Worm (Caenorhabditis elegans) whole organism, L2 larva: ENCODE results near the gene clec-174.
A peak's percentile ranks its signal among the peaks of the same experiment; 100 is the strongest.

Experiments
- C34F6.9 ChIP-seq: fragments of 150-350 bp; optimal IDR thresholded peaks from 2 replicates; lab custom pipeline; 2014; ENCODE audit warnings: missing biosample characterization, missing genetic modification characterization
- F13H6.1 ChIP-seq: sonication (generic microtip); optimal IDR thresholded peaks from 2 replicates; lab custom pipeline; 2016; ENCODE audit warnings: missing genetic modification characterization, missing compliant biosample characterization
- R02D3.7 ChIP-seq: fragments of 150-350 bp; optimal IDR thresholded peaks from 2 replicates; lab custom pipeline; 2014; ENCODE audit warnings: missing biosample characterization, missing genetic modification characterization
- Y55F3AM.14 ChIP-seq: fragments of 200-800 bp; sonication (Bioruptor generic); optimal IDR thresholded peaks from 2 replicates; lab custom pipeline; 2018; ENCODE audit warnings: mild to moderate bottlenecking, missing genetic modification characterization, missing compliant biosample characterization
- ZK546.5 ChIP-seq: sonication (generic microtip); optimal IDR thresholded peaks from 2 replicates; lab custom pipeline; 2017; ENCODE audit warnings: missing biosample characterization, missing genetic modification characterization
- alr-1 ChIP-seq: fragments of 150-350 bp; optimal IDR thresholded peaks from 2 replicates; lab custom pipeline; 2014; ENCODE audit warnings: missing biosample characterization, missing genetic modification characterization
- aly-2 ChIP-seq: fragments of 150-350 bp; optimal IDR thresholded peaks from 2 replicates; lab custom pipeline; 2014; ENCODE audit warnings: missing biosample characterization, missing genetic modification characterization
- ama-1 ChIP-seq: fragments of 150-350 bp; optimal IDR thresholded peaks from 2 replicates; lab custom pipeline; 2018; ENCODE audit warnings: inconsistent platforms
- blmp-1 ChIP-seq: sonication (generic microtip); optimal IDR thresholded peaks from 2 replicates; lab custom pipeline; 2017; ENCODE audit warnings: missing genetic modification characterization, mild to moderate bottlenecking, missing compliant biosample characterization, antibody characterized with exemption, moderate library complexity; ENCODE audit not compliant: insufficient read depth
- ceh-16 ChIP-seq: fragments of 150-350 bp; optimal IDR thresholded peaks from 2 replicates; lab custom pipeline; 2014; ENCODE audit warnings: missing biosample characterization, missing genetic modification characterization
- ceh-82 ChIP-seq: fragments of 150-350 bp; optimal IDR thresholded peaks from 2 replicates; lab custom pipeline; 2014; ENCODE audit warnings: missing biosample characterization, missing genetic modification characterization
- crh-2 ChIP-seq: sonication (generic microtip); optimal IDR thresholded peaks from 2 replicates; lab custom pipeline; 2017; ENCODE audit warnings: missing biosample characterization, missing genetic modification characterization
- dmd-4 ChIP-seq: sonication (generic microtip); optimal IDR thresholded peaks from 2 replicates; lab custom pipeline; 2017; ENCODE audit warnings: missing biosample characterization, missing genetic modification characterization
- egl-27 ChIP-seq: sonication (generic microtip); optimal IDR thresholded peaks from 3 replicates; lab custom pipeline; 2017; ENCODE audit warnings: missing biosample characterization, missing genetic modification reagents, missing genetic modification characterization
- elt-3 ChIP-seq: sonication (generic microtip); optimal IDR thresholded peaks from 2 replicates; lab custom pipeline; 2017; ENCODE audit warnings: missing biosample characterization, missing genetic modification characterization
- fos-1 ChIP-seq: fragments of 150-350 bp; optimal IDR thresholded peaks from 2 replicates; lab custom pipeline; 2014; ENCODE audit warnings: missing biosample characterization, missing genetic modification characterization
- gmeb-1 ChIP-seq: fragments of 150-350 bp; optimal IDR thresholded peaks from 2 replicates; lab custom pipeline; 2014; ENCODE audit warnings: missing biosample characterization, missing genetic modification characterization
- lin-11 ChIP-seq: fragments of 150-350 bp; sonication (generic microtip); optimal IDR thresholded peaks from 2 replicates; lab custom pipeline; 2014; ENCODE audit warnings: missing biosample characterization, missing genetic modification characterization, inconsistent platforms, mixed read lengths
- mab-5 ChIP-seq: fragments of 150-350 bp; optimal IDR thresholded peaks from 2 replicates; lab custom pipeline; 2014; ENCODE audit warnings: missing biosample characterization, missing genetic modification characterization
- nhr-10 ChIP-seq: sonication (generic microtip); optimal IDR thresholded peaks from 2 replicates; lab custom pipeline; 2017; ENCODE audit warnings: missing biosample characterization, missing genetic modification characterization
- nhr-11 ChIP-seq: fragments of 150-350 bp; optimal IDR thresholded peaks from 2 replicates; lab custom pipeline; 2014; ENCODE audit warnings: missing biosample characterization, missing genetic modification characterization
- nhr-129 ChIP-seq: fragments of 150-350 bp; optimal IDR thresholded peaks from 2 replicates; lab custom pipeline; 2014; ENCODE audit warnings: missing biosample characterization, missing genetic modification characterization
- nhr-21 ChIP-seq: fragments of 150-350 bp; optimal IDR thresholded peaks from 2 replicates; lab custom pipeline; 2014; ENCODE audit warnings: missing biosample characterization, missing genetic modification characterization
- nhr-23 ChIP-seq: fragments of 150-350 bp; optimal IDR thresholded peaks from 2 replicates; lab custom pipeline; 2014; ENCODE audit warnings: missing biosample characterization, missing genetic modification reagents, missing genetic modification characterization
- nhr-237 ChIP-seq: fragments of 150-350 bp; optimal IDR thresholded peaks from 2 replicates; lab custom pipeline; 2014; ENCODE audit warnings: missing biosample characterization, missing genetic modification characterization
- nhr-25 ChIP-seq: fragments of 150-350 bp; sonication (generic microtip); optimal IDR thresholded peaks from 3 replicates; lab custom pipeline; 2014; ENCODE audit warnings: missing biosample characterization, missing genetic modification characterization
- nhr-6 ChIP-seq: fragments of 150-350 bp; optimal IDR thresholded peaks from 2 replicates; lab custom pipeline; 2014; ENCODE audit warnings: missing biosample characterization, missing genetic modification characterization
- peb-1 ChIP-seq: fragments of 150-350 bp; optimal IDR thresholded peaks from 2 replicates; lab custom pipeline; 2014; ENCODE audit warnings: missing biosample characterization, missing genetic modification characterization
- sma-9 ChIP-seq, 2 experiments: fragments of 150-350 bp in 1 of 2; sonication (generic microtip) in 1 of 2; optimal IDR thresholded peaks; 2 replicates each; lab custom pipeline; 2014 to 2016; ENCODE audit warnings: missing genetic modification characterization in 2 of 2, mild to moderate bottlenecking in 1 of 2, missing biosample characterization in 1 of 2, missing compliant biosample characterization in 1 of 2, missing genetic modification reagents in 1 of 2, moderate library complexity in 1 of 2
- snpc-4 ChIP-seq: fragments of 150-350 bp; optimal IDR thresholded peaks from 2 replicates; lab custom pipeline; 2014; ENCODE audit warnings: missing biosample characterization, missing genetic modification characterization
- unc-39 ChIP-seq: fragments of 150-350 bp; optimal IDR thresholded peaks from 2 replicates; lab custom pipeline; 2014; ENCODE audit warnings: missing biosample characterization, missing genetic modification characterization
- zag-1 ChIP-seq: fragments of 150-350 bp; optimal IDR thresholded peaks from 2 replicates; lab custom pipeline; 2014; ENCODE audit warnings: missing biosample characterization, missing genetic modification characterization
- ztf-1 ChIP-seq: fragments of 200-800 bp; sonication (Bioruptor generic); conservative IDR thresholded peaks from 2 replicates; pipeline ENCODE4 v1.3.6; 2022; ENCODE audit warnings: missing genetic modification characterization, missing compliant biosample characterization
- ztf-4 ChIP-seq: fragments of 150-350 bp; optimal IDR thresholded peaks from 2 replicates; lab custom pipeline; 2014; ENCODE audit warnings: missing biosample characterization, missing genetic modification characterization

clec-174 gene

ce11 chrIV:3979525-3979924, 38.0 kb upstream of the clec-174 start, which contains the start of gene srh-222:
Gene srh-222, plus strand, starts transcription at chrIV:3979825.
- TF ChIP-seq ama-1 (lab: Kevin White, UChicago) (no peak), gmeb-1 (no peak), sma-9 (GFP tag; optimal IDR thresholded peaks at IDR 0.05; lab: Kevin White, UChicago) (no peak), sma-9 (tag; optimal IDR thresholded peaks at IDR 0.05; lab: Kevin White, UChicago) (no peak), nhr-129 (tag; lab: Kevin White, UChicago) (no peak), dmd-4 (tag; lab: Kevin White, UChicago) (no peak), nhr-23 (tag; lab: Kevin White, UChicago) (no peak), Y55F3AM.14 (GFP tag; lab: Kevin White, UChicago) (no peak), R02D3.7 (tag; lab: Kevin White, UChicago) (no peak), F13H6.1 (tag; lab: Kevin White, UChicago) (no peak), snpc-4 (tag; lab: Kevin White, UChicago) (no peak), alr-1 (tag; lab: Kevin White, UChicago) (no peak), ZK546.5 (no peak), blmp-1 (tag; lab: Kevin White, UChicago) (no peak)

ce11 chrIV:3977965-3978523, 36.5 kb upstream of the clec-174 start, which contains the start of gene srh-220:
Gene srh-220, minus strand, starts transcription at chrIV:3978015.
- TF ChIP-seq nhr-6 (tag; lab: Kevin White, UChicago) (no peak), nhr-10 (no peak), nhr-129 (tag; lab: Kevin White, UChicago) (no peak), unc-39 (no peak), mab-5 (no peak), peb-1 (tag; lab: Kevin White, UChicago) (no peak), elt-3 (tag; lab: Kevin White, UChicago) (no peak), nhr-237 (tag; lab: Kevin White, UChicago) (no peak), lin-11 (tag; lab: Kevin White, UChicago) (no peak), nhr-25 (tag; lab: Kevin White, UChicago) (no peak), aly-2 (tag; lab: Kevin White, UChicago) (no peak), crh-2 (tag; lab: Kevin White, UChicago) (no peak), F13H6.1 (tag; lab: Kevin White, UChicago) (no peak), ceh-16 (no peak), R02D3.7 (tag; lab: Kevin White, UChicago) (no peak), Y55F3AM.14 (GFP tag; lab: Kevin White, UChicago) (no peak), C34F6.9 (tag; lab: Kevin White, UChicago) (no peak), ztf-4 (tag; lab: Kevin White, UChicago) (no peak), ztf-1 (GFP tag; lab: Robert Waterston, UW) (no peak), nhr-11 (tag; lab: Kevin White, UChicago) (no peak)

ce11 chrIV:3973049-3973448, 31.5 kb upstream of the clec-174 start, which contains the start of gene clec-79:
Gene clec-79, plus strand, starts transcription at chrIV:3973349.
- TF ChIP-seq egl-27 (tag; lab: Kevin White, UChicago) (no peak), zag-1 (no peak), ceh-82 (tag; lab: Kevin White, UChicago) (no peak), ztf-1 (GFP tag; lab: Robert Waterston, UW) (no peak), ceh-16 (no peak), nhr-129 (tag; lab: Kevin White, UChicago) (no peak), nhr-237 (tag; lab: Kevin White, UChicago) (no peak), nhr-21 (tag; lab: Kevin White, UChicago) (no peak), nhr-23 (tag; lab: Kevin White, UChicago) (no peak), Y55F3AM.14 (GFP tag; lab: Kevin White, UChicago) (no peak)

ce11 chrIV:3965013-3965412, 23.5 kb upstream of the clec-174 start, which contains the start of gene clec-76:
Gene clec-76, plus strand, starts transcription at chrIV:3965246.
- peak; percentile 52 for TF ChIP-seq sma-9 (GFP tag; optimal IDR thresholded peaks at IDR 0.05; lab: Kevin White, UChicago)
- TF ChIP-seq sma-9 (tag; optimal IDR thresholded peaks at IDR 0.05; lab: Kevin White, UChicago): no peak
- peak; percentile 41 for TF ChIP-seq fos-1 (tag; lab: Kevin White, UChicago)
- no peak for TF ChIP-seq lin-11 (tag; lab: Kevin White, UChicago)
- no peak for TF ChIP-seq ztf-4 (tag; lab: Kevin White, UChicago)
